Worm (Caenorhabditis elegans) whole organism, midembryonic: ENCODE data around the gene srm-5.
"Not testable (repeated sequence)": the region's sequence is repeated elsewhere in the genome, so short reads cannot be mapped to it uniquely, and the experiment has no call there.

Experiments
- T22C8.4 ChIP-seq: fragments of 200-800 bp; sonication (Bioruptor generic); IDR thresholded peaks from 2 replicates; pipeline ENCODE4 v1.3.6; 2022; ENCODE audit warnings: missing genetic modification characterization, missing compliant biosample characterization
- cog-1 ChIP-seq: sonication (generic microtip); optimal IDR thresholded peaks from 2 replicates; lab custom pipeline; 2016; ENCODE audit warnings: missing genetic modification characterization, missing compliant biosample characterization
- flt-1 ChIP-seq: fragments of 200-800 bp; sonication (Bioruptor generic); IDR thresholded peaks from 2 replicates; pipeline ENCODE4 v1.3.6; 2022; ENCODE audit warnings: missing genetic modification characterization, missing compliant biosample characterization
- klf-2 ChIP-seq: fragments of 200-800 bp; sonication (Bioruptor generic); conservative IDR thresholded peaks from 2 replicates; pipeline ENCODE4 v1.3.6; 2022; ENCODE audit warnings: missing genetic modification reagents, missing genetic modification characterization, missing compliant biosample characterization
- med-1 ChIP-seq: sonication (generic microtip); optimal IDR thresholded peaks from 2 replicates; lab custom pipeline; 2017; ENCODE audit warnings: missing genetic modification characterization, mild to moderate bottlenecking, missing compliant biosample characterization, antibody characterized with exemption, missing genetic modification reagents; ENCODE audit not compliant: insufficient read depth
- ref-1 ChIP-seq: fragments of 200-800 bp; sonication (Bioruptor generic); conservative IDR thresholded peaks from 2 replicates; pipeline ENCODE4 v1.3.6; 2022; ENCODE audit warnings: missing genetic modification reagents, missing genetic modification characterization, missing compliant biosample characterization
- tab-1 ChIP-seq: fragments of 200-800 bp; sonication (Bioruptor generic); IDR thresholded peaks from 2 replicates; pipeline ENCODE4 v1.3.6; 2022; ENCODE audit warnings: missing genetic modification characterization, missing compliant biosample characterization
- ztf-23 ChIP-seq: fragments of 200-800 bp; sonication (Bioruptor generic); IDR thresholded peaks from 2 replicates; pipeline ENCODE4 v1.3.6; 2022; ENCODE audit warnings: missing genetic modification reagents, missing genetic modification characterization, missing compliant biosample characterization
- ztf-29 ChIP-seq: fragments of 200-800 bp; sonication (Bioruptor generic); IDR thresholded peaks from 2 replicates; pipeline ENCODE4 v1.3.6; 2022; ENCODE audit warnings: missing genetic modification reagents, missing genetic modification characterization, missing compliant biosample characterization

Gene srm-5

DNA sequence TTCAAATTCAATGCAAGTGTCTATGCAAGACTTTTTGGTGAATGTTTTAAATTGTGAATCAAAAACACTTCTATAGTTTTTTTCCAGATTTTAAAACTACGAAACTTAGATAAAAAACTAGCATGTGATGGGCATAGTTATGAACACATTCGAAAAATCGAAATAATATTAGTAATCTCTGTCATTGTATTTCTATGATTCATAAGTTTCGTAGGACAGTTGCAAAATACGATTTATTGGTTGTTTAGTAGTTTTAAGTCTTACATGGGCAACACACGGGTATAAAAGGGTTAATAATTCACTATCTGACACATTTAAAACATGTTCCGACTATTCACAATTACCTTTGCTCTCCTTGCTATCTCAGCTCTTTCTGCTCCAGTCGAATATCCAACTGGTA lies 26.8 kb upstream of the srm-5 start, which contains the start of gene spig-5:
Gene spig-5 (plus strand): TSS at position 301 of the 400 bp plus-strand sequence.
- not testable (repeated sequence) for TF ChIP-seq T22C8.4 (GFP tag; lab: Robert Waterston, UW); tab-1 (GFP tag; lab: Robert Waterston, UW); cog-1

DNA sequence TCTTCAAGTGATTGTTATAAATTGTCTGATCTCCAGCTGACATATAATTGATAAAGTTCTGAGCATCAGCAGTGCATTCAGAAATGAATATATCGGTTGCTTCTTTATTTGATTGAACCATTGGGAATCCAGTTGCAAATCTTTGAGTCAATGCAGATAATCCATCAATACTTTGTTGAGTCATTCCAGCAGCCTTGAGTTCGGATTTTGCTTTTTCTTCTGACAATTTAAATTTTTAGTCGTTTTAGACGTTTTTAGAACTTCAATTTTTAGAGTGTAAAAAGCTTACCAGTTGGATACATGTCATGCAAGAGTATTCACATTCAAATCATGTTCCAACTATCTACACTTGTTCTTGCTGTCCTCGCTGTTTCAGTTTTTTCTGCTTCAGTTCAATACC lies 25.4 kb upstream of the srm-5 start, which contains the start of gene F14D7.14:
Gene F14D7.14 (plus strand): TSS at position 301 of the 400 bp plus-strand sequence.
- not testable (repeated sequence) for TF ChIP-seq tab-1, T22C8.4, ref-1 (GFP tag; lab: Robert Waterston, UW)

ce11 chrV:14311115-14311514 lies 23.9 kb upstream of the srm-5 start, which contains the start of gene ddn-3:
TSS of gene ddn-3 (minus strand) at chrV:14311215.
- TF ChIP-seq med-1 (GFP tag; lab: Kevin White, UChicago) (no peak), ztf-29 (GFP tag; lab: Robert Waterston, UW) (no peak), flt-1 (no peak), ref-1 (GFP tag; lab: Robert Waterston, UW) (no peak), T22C8.4 (GFP tag; lab: Robert Waterston, UW) (no peak), ztf-23 (no peak), klf-2 (no peak), cog-1 (no peak), tab-1 (GFP tag; lab: Robert Waterston, UW) (no peak)

ce11 chrV:14312695-14313094 lies 22.3 kb upstream of the srm-5 start, which contains the start of gene F14D7.8:
TSS of gene F14D7.8 (minus strand) at chrV:14312795.
- TF ChIP-seq cog-1 = no peak
- no peak for TF ChIP-seq tab-1 (GFP tag; lab: Robert Waterston, UW)
- no peak for TF ChIP-seq ztf-29 (GFP tag; lab: Robert Waterston, UW)
- no peak for TF ChIP-seq med-1 (GFP tag; lab: Kevin White, UChicago)
- TF ChIP-seq ref-1 (GFP tag; lab: Robert Waterston, UW) = no peak
- TF ChIP-seq T22C8.4 (GFP tag; lab: Robert Waterston, UW) = no peak
- TF ChIP-seq ztf-23 = no peak

- TF ChIP-seq ztf-23 (no peak), ref-1 (GFP tag; lab: Robert Waterston, UW) (no peak), klf-2 (no peak), flt-1 (no peak), T22C8.4 (GFP tag; lab: Robert Waterston, UW) (no peak), cog-1 (no peak), med-1 (GFP tag; lab: Kevin White, UChicago) (no peak), ztf-29 (GFP tag; lab: Robert Waterston, UW) (no peak), tab-1 (GFP tag; lab: Robert Waterston, UW) (no peak)
These were observed 20.8 kb upstream of the srm-5 start, which contains the start of gene F47B8.1 for ce11 chrV:14314236-14314635. TSS of gene F47B8.1 (minus strand) at chrV:14314336.

- no peak for TF ChIP-seq med-1 (GFP tag; lab: Kevin White, UChicago)
- no peak for TF ChIP-seq tab-1 (GFP tag; lab: Robert Waterston, UW)
- TF ChIP-seq ref-1 (GFP tag; lab: Robert Waterston, UW) = no peak
- no peak for TF ChIP-seq klf-2
- no peak for TF ChIP-seq cog-1
- TF ChIP-seq flt-1 = no peak
- no peak for TF ChIP-seq T22C8.4 (GFP tag; lab: Robert Waterston, UW)
- TF ChIP-seq ztf-29 (GFP tag; lab: Robert Waterston, UW) = no peak
- no peak for TF ChIP-seq ztf-23
These were observed 18.5 kb upstream of the srm-5 start, which contains the start of gene F47B8.2 for ce11 chrV:14316525-14316924. TSS of gene F47B8.2 (minus strand) at chrV:14316625.

DNA sequence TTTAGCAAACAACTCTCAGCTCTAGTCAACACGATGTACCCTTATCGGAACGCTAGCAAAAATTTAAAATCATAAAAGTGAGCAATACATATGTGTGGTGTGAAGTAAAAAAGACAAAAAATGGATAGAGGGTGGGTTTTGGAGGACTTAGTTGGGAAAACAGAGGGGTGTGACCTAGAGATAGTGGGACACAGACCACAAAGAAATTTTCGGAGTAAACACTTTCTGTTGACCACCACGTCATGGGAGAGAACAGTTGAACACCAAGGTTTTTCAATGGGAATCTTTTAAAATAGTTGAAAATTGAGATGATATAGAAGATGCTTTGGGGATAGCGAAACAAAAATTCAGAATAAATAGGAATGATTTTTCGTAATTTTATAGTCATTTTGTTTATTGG lies 17.8 kb upstream of the srm-5 start:
- TF ChIP-seq flt-1 (no peak), ref-1 (GFP tag; lab: Robert Waterston, UW) (no peak), T22C8.4 (GFP tag; lab: Robert Waterston, UW) (no peak), ztf-29 (GFP tag; lab: Robert Waterston, UW) (no peak), ztf-23 (no peak), cog-1 (no peak), med-1 (GFP tag; lab: Kevin White, UChicago) (no peak), klf-2 (no peak), tab-1 (GFP tag; lab: Robert Waterston, UW) (no peak)

DNA sequence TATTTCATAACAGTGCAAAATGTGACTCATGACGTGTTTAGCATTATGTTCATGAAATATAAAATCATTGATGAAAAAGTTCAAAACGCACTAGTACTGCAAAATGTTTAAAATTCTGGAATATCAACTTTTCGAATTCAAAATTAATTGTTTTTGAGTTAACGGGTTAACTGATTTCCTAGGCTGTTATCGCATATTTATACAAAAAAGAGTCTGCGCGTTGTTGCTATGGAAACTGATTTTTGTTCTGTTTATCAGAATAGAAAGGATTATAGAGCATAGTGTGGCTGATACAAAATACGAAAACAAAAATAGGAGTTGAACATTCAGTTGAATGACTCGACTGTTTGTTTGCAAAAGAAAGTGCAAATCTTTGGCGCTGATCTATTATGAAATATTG lies 17.4 kb upstream of the srm-5 start:
- TF ChIP-seq cog-1 (no peak), med-1 (GFP tag; lab: Kevin White, UChicago) (no peak), ref-1 (GFP tag; lab: Robert Waterston, UW) (no peak), tab-1 (GFP tag; lab: Robert Waterston, UW) (no peak), ztf-23 (no peak), flt-1 (no peak), klf-2 (no peak), T22C8.4 (GFP tag; lab: Robert Waterston, UW) (no peak), ztf-29 (GFP tag; lab: Robert Waterston, UW) (no peak)

ce11 chrV:14319101-14319781 lies 15.8 kb upstream of the srm-5 start, which contains the start of gene F47B8.13:
TSS of gene F47B8.13 (minus strand) at chrV:14319731.
- TF ChIP-seq klf-2 (no peak), med-1 (GFP tag; lab: Kevin White, UChicago) (no peak), ztf-29 (GFP tag; lab: Robert Waterston, UW) (no peak), T22C8.4 (GFP tag; lab: Robert Waterston, UW) (no peak), ztf-23 (no peak), ref-1 (GFP tag; lab: Robert Waterston, UW) (no peak), tab-1 (GFP tag; lab: Robert Waterston, UW) (no peak), cog-1 (no peak)

DNA sequence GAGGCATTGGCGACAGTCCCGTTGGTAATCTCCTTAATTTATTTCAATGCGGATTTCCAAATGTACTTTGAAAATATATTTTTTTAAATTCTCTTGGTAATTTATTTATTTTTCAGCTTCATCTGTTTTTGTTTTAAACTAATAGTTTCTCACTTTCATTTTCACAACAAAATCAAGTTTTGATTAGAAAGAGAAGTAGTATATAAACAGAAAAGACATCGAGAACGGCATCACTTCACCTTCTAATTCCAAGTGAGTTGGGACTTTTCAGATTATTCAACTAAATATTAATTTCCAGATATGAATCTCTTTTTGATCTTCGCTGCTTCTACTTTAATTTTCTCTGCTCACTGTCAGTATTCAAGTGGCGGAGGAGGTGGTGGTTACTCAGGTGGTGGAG lies 14.8 kb upstream of the srm-5 start, which contains the start of gene F47B8.14:
Gene F47B8.14 (plus strand): TSS at position 301 of the 400 bp plus-strand sequence.
- TF ChIP-seq ztf-29 (GFP tag; lab: Robert Waterston, UW) (no peak), klf-2 (no peak), ztf-23 (no peak), flt-1 (no peak), tab-1 (GFP tag; lab: Robert Waterston, UW) (no peak), med-1 (GFP tag; lab: Kevin White, UChicago) (no peak), cog-1 (no peak), T22C8.4 (GFP tag; lab: Robert Waterston, UW) (no peak), ref-1 (GFP tag; lab: Robert Waterston, UW) (no peak)
